Worm (Caenorhabditis elegans) whole organism, L1 larva: Measurements from ENCODE around the gene F49C12.11.

ENCODE experiments used
- C04F5.9 ChIP-seq: sonication (generic microtip); optimal IDR thresholded peaks from 2 replicates; lab custom pipeline; 2016; ENCODE audit warnings: missing genetic modification characterization, missing compliant biosample characterization
- alr-1 ChIP-seq: fragments of 200-800 bp; sonication (Bioruptor generic); optimal IDR thresholded peaks from 2 replicates; lab custom pipeline; 2018; ENCODE audit warnings: borderline replicate concordance, mild to moderate bottlenecking, missing genetic modification characterization, missing compliant biosample characterization
- aly-2 ChIP-seq: fragments of 150-350 bp; optimal IDR thresholded peaks from 2 replicates; lab custom pipeline; 2014; ENCODE audit warnings: missing biosample characterization, missing genetic modification characterization
- ama-1 ChIP-seq: fragments of 150-350 bp; optimal IDR thresholded peaks from 2 replicates; lab custom pipeline; 2014
- ceh-8 ChIP-seq: fragments of 200-800 bp; sonication (Bioruptor generic); optimal IDR thresholded peaks from 2 replicates; lab custom pipeline; 2018; ENCODE audit warnings: mild to moderate bottlenecking, missing genetic modification characterization, moderate library complexity, missing compliant biosample characterization
- ceh-82 ChIP-seq, 3 experiments: fragments of 150-350 bp in 1 of 3; sonication (generic microtip) in 2 of 3; optimal IDR thresholded peaks; 2 replicates each; lab custom pipeline; 2014 to 2017; ENCODE audit warnings: missing biosample characterization in 3 of 3, missing genetic modification characterization in 3 of 3
- ceh-90 ChIP-seq: sonication (generic microtip); optimal IDR thresholded peaks from 2 replicates; lab custom pipeline; 2016; ENCODE audit warnings: missing genetic modification characterization, missing compliant biosample characterization
- ces-1 ChIP-seq: fragments of 150-350 bp; optimal IDR thresholded peaks from 2 replicates; lab custom pipeline; 2014; ENCODE audit warnings: missing biosample characterization, missing genetic modification reagents, missing genetic modification characterization
- dsc-1 ChIP-seq: sonication (generic microtip); optimal IDR thresholded peaks from 2 replicates; lab custom pipeline; 2016; ENCODE audit warnings: mild to moderate bottlenecking, missing genetic modification characterization, missing compliant biosample characterization
- efl-1 ChIP-seq, 4 experiments: fragments of 150-350 bp; optimal IDR thresholded peaks in 3 of 4; peaks in 1 of 4; 1 replicate in 1 of 4; 2 replicates in 3 of 4; lab custom pipeline; 2014; ENCODE audit warnings: missing biosample characterization in 2 of 4, missing genetic modification characterization in 2 of 4, missing genetic modification reagents in 2 of 4
- efl-3 ChIP-seq: fragments of 200-800 bp; sonication (Bioruptor generic); optimal IDR thresholded peaks from 2 replicates; lab custom pipeline; 2018; ENCODE audit warnings: mild to moderate bottlenecking, missing genetic modification characterization, missing compliant biosample characterization
- egl-13 ChIP-seq: sonication (generic microtip); optimal IDR thresholded peaks from 2 replicates; lab custom pipeline; 2016; ENCODE audit warnings: missing genotype, missing genetic modification reagents, missing genetic modification characterization, missing compliant biosample characterization
- elt-2 ChIP-seq: sonication (generic microtip); optimal IDR thresholded peaks from 2 replicates; lab custom pipeline; 2016; ENCODE audit warnings: missing genetic modification characterization, mild to moderate bottlenecking, inconsistent platforms, missing compliant biosample characterization, missing genetic modification reagents
- fkh-8 ChIP-seq: sonication (generic microtip); optimal IDR thresholded peaks from 2 replicates; lab custom pipeline; 2016; ENCODE audit warnings: mild to moderate bottlenecking, missing genetic modification characterization, missing compliant biosample characterization
- fos-1 ChIP-seq: fragments of 150-350 bp; optimal IDR thresholded peaks from 2 replicates; lab custom pipeline; 2014; ENCODE audit warnings: missing biosample characterization, missing genetic modification characterization
- grh-1 ChIP-seq: fragments of 200-800 bp; sonication (Bioruptor generic); IDR thresholded peaks from 2 replicates; pipeline ENCODE4 v1.3.6; 2022; ENCODE audit warnings: missing genetic modification reagents, missing genetic modification characterization, missing compliant biosample characterization
- hlh-17 ChIP-seq: fragments of 200-800 bp; sonication (Bioruptor generic); optimal IDR thresholded peaks from 2 replicates; lab custom pipeline; 2018; ENCODE audit warnings: missing genetic modification characterization, mild to moderate bottlenecking, missing compliant biosample characterization, moderate library complexity, borderline replicate concordance
- hpl-2 ChIP-seq: fragments of 150-350 bp; optimal IDR thresholded peaks from 2 replicates; lab custom pipeline; 2014; ENCODE audit warnings: missing biosample characterization, missing genetic modification reagents, missing genetic modification characterization
- irx-1 ChIP-seq: sonication (generic microtip); optimal IDR thresholded peaks from 2 replicates; lab custom pipeline; 2016; ENCODE audit warnings: missing genetic modification characterization, missing compliant biosample characterization
- jun-1 ChIP-seq: fragments of 150-350 bp; optimal IDR thresholded peaks from 2 replicates; lab custom pipeline; 2014; ENCODE audit warnings: missing biosample characterization, missing genetic modification reagents, missing genetic modification characterization
- lin-13 ChIP-seq: fragments of 150-350 bp; optimal IDR thresholded peaks from 2 replicates; lab custom pipeline; 2014; ENCODE audit warnings: missing biosample characterization, missing genetic modification reagents, missing genetic modification characterization
- lin-14 ChIP-seq: fragments of 200-800 bp; sonication (Bioruptor generic); optimal IDR thresholded peaks from 2 replicates; lab custom pipeline; 2018; ENCODE audit warnings: mild to moderate bottlenecking, missing genetic modification characterization, moderate library complexity, missing compliant biosample characterization
- lin-35 ChIP-seq, 2 experiments: fragments of 150-350 bp; optimal IDR thresholded peaks; 2 replicates each; lab custom pipeline; 2014; ENCODE audit warnings: missing biosample characterization in 2 of 2, missing genetic modification characterization in 2 of 2, missing genetic modification reagents in 2 of 2
- lir-3 ChIP-seq: sonication (generic microtip); optimal IDR thresholded peaks from 2 replicates; lab custom pipeline; 2016; ENCODE audit warnings: mild to moderate bottlenecking, missing genetic modification characterization, moderate library complexity, missing compliant biosample characterization; ENCODE audit not compliant: poor library complexity
- lsy-2 ChIP-seq, 2 experiments: fragments of 150-350 bp; optimal IDR thresholded peaks; 2 replicates each; lab custom pipeline; 2014; ENCODE audit warnings: missing biosample characterization in 2 of 2, missing genetic modification characterization in 2 of 2
- mdl-1 ChIP-seq, 2 experiments: fragments of 150-350 bp; optimal IDR thresholded peaks; 2 replicates each; lab custom pipeline; 2014 to 2017; ENCODE audit warnings: missing biosample characterization in 2 of 2, missing genetic modification characterization in 2 of 2, inconsistent platforms in 1 of 2
- mep-1 ChIP-seq: fragments of 150-350 bp; optimal IDR thresholded peaks from 2 replicates; lab custom pipeline; 2014; ENCODE audit warnings: missing biosample characterization, missing genetic modification characterization
- nhr-11 ChIP-seq: fragments of 150-350 bp; optimal IDR thresholded peaks from 2 replicates; lab custom pipeline; 2014; ENCODE audit warnings: missing biosample characterization, missing genetic modification characterization
- nhr-19 ChIP-seq: fragments of 200-800 bp; sonication (Bioruptor generic); conservative IDR thresholded peaks from 2 replicates; pipeline ENCODE4 v1.3.6; 2022; ENCODE audit warnings: missing genetic modification characterization, missing compliant biosample characterization
- nhr-237 ChIP-seq: fragments of 150-350 bp; optimal IDR thresholded peaks from 2 replicates; lab custom pipeline; 2014; ENCODE audit warnings: missing biosample characterization, missing genetic modification characterization
- nhr-28 ChIP-seq: fragments of 150-350 bp; optimal IDR thresholded peaks from 2 replicates; lab custom pipeline; 2014; ENCODE audit warnings: missing biosample characterization, missing genetic modification characterization
- nhr-77 ChIP-seq: fragments of 150-350 bp; optimal IDR thresholded peaks from 2 replicates; lab custom pipeline; 2014; ENCODE audit warnings: missing biosample characterization, missing genetic modification characterization
- nhr-84 ChIP-seq: sonication (generic microtip); optimal IDR thresholded peaks from 2 replicates; lab custom pipeline; 2017; ENCODE audit warnings: missing biosample characterization, missing genetic modification characterization
- nhr-90 ChIP-seq: sonication (generic microtip); optimal IDR thresholded peaks from 2 replicates; lab custom pipeline; 2016; ENCODE audit warnings: mild to moderate bottlenecking, missing genetic modification characterization, missing compliant biosample characterization; ENCODE audit not compliant: poor library complexity
- pax-3 ChIP-seq: fragments of 200-800 bp; sonication (Bioruptor generic); optimal IDR thresholded peaks from 2 replicates; lab custom pipeline; 2018; ENCODE audit warnings: mild to moderate bottlenecking, missing genetic modification characterization, moderate library complexity, missing compliant biosample characterization
- pqm-1 ChIP-seq: sonication (generic microtip); optimal IDR thresholded peaks from 3 replicates; lab custom pipeline; 2017; ENCODE audit warnings: missing biosample characterization, missing genetic modification characterization
- rnt-1 ChIP-seq: sonication (generic microtip); optimal IDR thresholded peaks from 2 replicates; lab custom pipeline; 2016; ENCODE audit warnings: mild to moderate bottlenecking, missing genetic modification characterization, moderate library complexity, missing compliant biosample characterization
- snpc-4 ChIP-seq: fragments of 150-350 bp; optimal IDR thresholded peaks from 2 replicates; lab custom pipeline; 2014; ENCODE audit warnings: missing biosample characterization, missing genetic modification characterization
- snu-23 ChIP-seq: sonication (generic microtip); optimal IDR thresholded peaks from 2 replicates; lab custom pipeline; 2016; ENCODE audit warnings: missing genetic modification characterization, missing compliant biosample characterization
- sptf-1 ChIP-seq: fragments of 150-350 bp; optimal IDR thresholded peaks from 2 replicates; lab custom pipeline; 2014; ENCODE audit warnings: missing biosample characterization, missing genetic modification characterization
- sup-37 ChIP-seq: fragments of 200-800 bp; sonication (Bioruptor generic); optimal IDR thresholded peaks from 2 replicates; lab custom pipeline; 2018; ENCODE audit warnings: mild to moderate bottlenecking, missing genetic modification characterization, missing compliant biosample characterization
- swsn-7 ChIP-seq: sonication (generic microtip); optimal IDR thresholded peaks from 2 replicates; lab custom pipeline; 2016; ENCODE audit warnings: missing genetic modification characterization, missing compliant biosample characterization
- tbx-2 ChIP-seq: sonication (generic microtip); optimal IDR thresholded peaks from 2 replicates; lab custom pipeline; 2016; ENCODE audit warnings: missing genetic modification characterization, missing compliant biosample characterization
- unc-30 ChIP-seq: sonication (generic microtip); optimal IDR thresholded peaks from 2 replicates; lab custom pipeline; 2017; ENCODE audit warnings: missing biosample characterization, missing genetic modification characterization
- unc-62 ChIP-seq: fragments of 150-350 bp; optimal IDR thresholded peaks from 2 replicates; lab custom pipeline; 2014; ENCODE audit warnings: missing biosample characterization, missing genetic modification reagents, missing genetic modification characterization
- unc-98 ChIP-seq: fragments of 200-800 bp; sonication (Bioruptor generic); IDR thresholded peaks from 2 replicates; pipeline ENCODE4 v1.3.6; 2022; ENCODE audit warnings: missing genetic modification characterization, missing compliant biosample characterization
- vab-15 ChIP-seq: sonication (generic microtip); optimal IDR thresholded peaks from 2 replicates; lab custom pipeline; 2017; ENCODE audit warnings: missing genotype, mild to moderate bottlenecking, missing genetic modification characterization, missing compliant biosample characterization
- ztf-11 ChIP-seq, 2 experiments: sonication (generic microtip); optimal IDR thresholded peaks; 2 replicates each; lab custom pipeline; 2016 to 2017; ENCODE audit warnings: missing genetic modification characterization in 2 of 2, missing biosample characterization in 1 of 2, missing compliant biosample characterization in 1 of 2

The F49C12.11 gene

ce11 chrIV:9330755-9331154 lies 11.6 kb downstream of the F49C12.11 start, which contains the start of gene nspg-7.1:
TSS of gene nspg-7.1 (minus strand) at chrIV:9330855.
- TF ChIP-seq ceh-8, result no peak
- no peak for TF ChIP-seq lin-35 (GFP tag; optimal IDR thresholded peaks at IDR 0.05; lab: Kevin White, UChicago)
- TF ChIP-seq rnt-1 (tag; lab: Kevin White, UChicago), result no peak
- no peak for TF ChIP-seq ama-1
- no peak for TF ChIP-seq C04F5.9 (tag; lab: Kevin White, UChicago)
- no peak for TF ChIP-seq unc-98 (GFP tag; lab: Robert Waterston, UW)
- no peak for TF ChIP-seq jun-1
- TF ChIP-seq pax-3, result no peak

- TF ChIP-seq nhr-90, result peak; percentile 5
- TF ChIP-seq snpc-4 (tag; lab: Kevin White, UChicago), result no peak
- TF ChIP-seq swsn-7 (tag; lab: Kevin White, UChicago), result no peak
- TF ChIP-seq elt-2, result peak; percentile 47
- no peak for TF ChIP-seq lin-13 (GFP tag; lab: Kevin White, UChicago)
- peak; percentile 45 for TF ChIP-seq ama-1
- no peak for TF ChIP-seq efl-1 (optimal IDR thresholded peaks at IDR 0.05; lab: Kevin White, UChicago)
- TF ChIP-seq efl-1 (GFP tag; optimal IDR thresholded peaks at IDR 0.05 in 1 of 2; lab: Kevin White, UChicago), result peak in 1 of 2 experiments; percentile 41
Observed at ce11 chrIV:9333007-9333406, 13.8 kb downstream of the F49C12.11 start.

ce11 chrIV:9335552-9336251 lies 16.5 kb downstream of the F49C12.11 start, which contains the start of the genes coa-4 and T20D3.14:
TSS of gene coa-4 (minus strand) at chrIV:9335602.
TSS of gene T20D3.14 (minus strand) at chrIV:9335909.
- no peak for TF ChIP-seq sptf-1
- no peak for TF ChIP-seq nhr-237 (tag; lab: Kevin White, UChicago)
- no peak for TF ChIP-seq ztf-11 (tag; optimal IDR thresholded peaks at IDR 0.05; lab: Kevin White, UChicago)
- TF ChIP-seq aly-2 (tag; lab: Kevin White, UChicago), result no peak
- no peak for TF ChIP-seq C04F5.9 (tag; lab: Kevin White, UChicago)
- no peak for TF ChIP-seq ceh-90 (tag; lab: Kevin White, UChicago)
- no peak for TF ChIP-seq vab-15 (tag; lab: Kevin White, UChicago)
- no peak for TF ChIP-seq fkh-8
- TF ChIP-seq efl-1 (optimal IDR thresholded peaks at IDR 0.05; lab: Kevin White, UChicago), result peak; percentile 50 to 57
- TF ChIP-seq efl-1 (GFP tag; optimal IDR thresholded peaks at IDR 0.05 in 1 of 2; lab: Kevin White, UChicago), result peak; percentile 43 to 83
- no peak for TF ChIP-seq grh-1 (GFP tag; lab: Robert Waterston, UW)
- no peak for TF ChIP-seq unc-30 (tag; lab: Kevin White, UChicago)
- no peak for TF ChIP-seq sup-37 (GFP tag; lab: Kevin White, UChicago)
- no peak for TF ChIP-seq nhr-84 (tag; lab: Kevin White, UChicago)
- TF ChIP-seq lir-3 (tag; lab: Kevin White, UChicago), result no peak
- TF ChIP-seq ces-1 (GFP tag; lab: Kevin White, UChicago), result no peak
- TF ChIP-seq elt-2, result peak; percentile 17
- TF ChIP-seq nhr-77 (tag; lab: Kevin White, UChicago), result peak; percentile 11
- peak in 2 of 3 experiments; percentile 6 to 26 for TF ChIP-seq ceh-82 (tag; optimal IDR thresholded peaks at IDR 0.05; lab: Kevin White, UChicago)
- peak; percentile 75 for TF ChIP-seq snu-23
- no peak for TF ChIP-seq hpl-2 (GFP tag; lab: Kevin White, UChicago)
- TF ChIP-seq unc-62, result no peak
- no peak for TF ChIP-seq egl-13 (tag; lab: Kevin White, UChicago)
- TF ChIP-seq nhr-19, result no peak; the same call in none of the 2 replicates
- TF ChIP-seq lsy-2 (tag; optimal IDR thresholded peaks at IDR 0.05; lab: Kevin White, UChicago), result peak; percentile 53 to 58
- no peak for TF ChIP-seq alr-1 (tag; lab: Kevin White, UChicago)
- TF ChIP-seq mdl-1 (tag; optimal IDR thresholded peaks at IDR 0.05; lab: Kevin White, UChicago), result peak in 1 of 2 experiments; percentile 54
- peak; percentile 43 for TF ChIP-seq tbx-2
- TF ChIP-seq dsc-1, result no peak
- no peak for TF ChIP-seq hlh-17 (GFP tag; lab: Kevin White, UChicago)
- TF ChIP-seq pqm-1 (tag; lab: Kevin White, UChicago), result no peak
- peak; percentile 41 for TF ChIP-seq mep-1
- TF ChIP-seq nhr-11 (tag; lab: Kevin White, UChicago), result no peak
- no peak for TF ChIP-seq fos-1 (tag; lab: Kevin White, UChicago)
- no peak for TF ChIP-seq efl-3 (GFP tag; lab: Kevin White, UChicago)
- peak; percentile 9 for TF ChIP-seq irx-1 (tag; lab: Kevin White, UChicago)
- no peak for TF ChIP-seq nhr-28 (tag; lab: Kevin White, UChicago)
- TF ChIP-seq lin-14 (GFP tag; lab: Kevin White, UChicago), result peak; percentile 75
